Worm (Caenorhabditis elegans) whole organism, L4/young adult: Measurements from ENCODE around the gene klo-1.

Experiments
- W03F9.2 ChIP-seq: fragments of 150-350 bp; optimal IDR thresholded peaks from 2 replicates; lab custom pipeline; 2014; ENCODE audit warnings: missing biosample characterization, missing genetic modification characterization
- dao-5 ChIP-seq: sonication (generic microtip); optimal IDR thresholded peaks from 2 replicates; lab custom pipeline; 2016; ENCODE audit warnings: missing genotype, missing genetic modification characterization, moderate library complexity, missing compliant biosample characterization
- him-1 ChIP-seq: sonication (generic microtip); optimal IDR thresholded peaks from 2 replicates; lab custom pipeline; 2016; ENCODE audit warnings: missing genotype, missing genetic modification reagents, missing genetic modification characterization, missing compliant biosample characterization

DNA sequence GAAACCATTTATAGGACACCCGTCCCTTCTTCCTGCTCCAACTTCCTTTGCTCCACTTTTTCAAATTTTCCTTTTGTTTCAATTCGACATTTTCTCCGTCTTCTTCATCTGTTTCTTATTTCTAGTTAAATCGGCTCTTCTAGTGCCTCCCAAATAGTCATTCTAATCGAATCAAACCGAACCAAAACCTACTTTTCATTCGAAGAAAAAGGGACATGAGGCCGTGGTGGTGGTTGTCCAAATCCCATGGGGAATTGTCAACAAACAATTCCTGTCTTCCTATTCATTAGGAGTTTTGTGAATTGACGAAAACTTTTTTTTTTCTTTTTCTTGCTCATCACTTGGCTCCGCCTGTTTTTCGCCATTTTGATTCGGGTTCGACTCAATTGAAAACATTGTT lies 11.4 kb downstream of the klo-1 start:
- TF ChIP-seq him-1 (no peak), dao-5 (tag; lab: Kevin White, UChicago) (no peak), W03F9.2 (tag; lab: Kevin White, UChicago) (no peak)
